Fruit fly (Drosophila melanogaster): ENCODE results near the gene CG17672.

Gene CG17672

dm6 chr3L:13041292-13042067, 12.7 kb downstream of the CG17672 start, which contains the start of gene RpS4 (continued):
- TF ChIP-seq CG4617 (GFP tag; optimal IDR thresholded peaks at IDR 0.05; ENCODE audit: borderline replicate concordance), result peak; percentile 68
- no peak for TF ChIP-seq CG2129 (GFP tag; IDR thresholded peaks at IDR 0.05; ENCODE audit: partially characterized antibody)
- TF ChIP-seq CG13123 (GFP tag; optimal IDR thresholded peaks at IDR 0.05), result peak; percentile 59
- no peak for TF ChIP-seq CG7357 (GFP tag; IDR thresholded peaks at IDR 0.05)
- peak; percentile 70 for TF ChIP-seq Nf-YC (tag; optimal IDR thresholded peaks at IDR 0.05)
- peak; percentile 51 for TF ChIP-seq CG16813 (GFP tag; IDR thresholded peaks at IDR 0.05; ENCODE audit: partially characterized antibody)
- TF ChIP-seq CG10431 (GFP tag; optimal IDR thresholded peaks at IDR 0.05), result peak; percentile 98
- no peak for TF ChIP-seq yki (optimal IDR thresholded peaks at IDR 0.05)
- TF ChIP-seq CG4328 (GFP tag; optimal IDR thresholded peaks at IDR 0.05), result peak; percentile 93
- TF ChIP-seq ato (GFP tag; IDR thresholded peaks at IDR 0.05; ENCODE audit: partially characterized antibody), result peak; percentile 35; the same call in 1 of the 2 replicates
- TF ChIP-seq danr (GFP tag; IDR thresholded peaks at IDR 0.05), result peak; percentile 42; the same call in 1 of the 2 replicates
- TF ChIP-seq CG7271 (tag; optimal IDR thresholded peaks at IDR 0.05), result peak; percentile 97
- TF ChIP-seq CG1647 (GFP tag; optimal IDR thresholded peaks at IDR 0.05), result peak; percentile 74
- TF ChIP-seq CG10654 (GFP tag; optimal IDR thresholded peaks at IDR 0.05), result peak; percentile 74
- TF ChIP-seq slp2 (GFP tag; optimal IDR thresholded peaks at IDR 0.05), result peak; percentile 88
- peak; percentile 97 for TF ChIP-seq CG10543 (GFP tag; optimal IDR thresholded peaks at IDR 0.05)
- peak; percentile 73; the same call in 1 of the 2 replicates for TF ChIP-seq CG32767 (GFP tag; IDR thresholded peaks at IDR 0.05)
- peak; percentile 84 for TF ChIP-seq btn (GFP tag; optimal IDR thresholded peaks at IDR 0.05)
- TF ChIP-seq Hr3 (GFP tag; optimal IDR thresholded peaks at IDR 0.05), result peak; percentile 66
- TF ChIP-seq CG30403 (GFP tag; optimal IDR thresholded peaks at IDR 0.05), result peak; percentile 73
- TF ChIP-seq CG9215 (GFP tag; IDR thresholded peaks at IDR 0.05), result peak; percentile 78
- TF ChIP-seq unc-4 (GFP tag; IDR thresholded peaks at IDR 0.05; ENCODE audit: partially characterized antibody), result no peak
- peak; percentile 79 for TF ChIP-seq HLH3B (GFP tag; IDR thresholded peaks at IDR 0.05)
- peak; percentile 74 for TF ChIP-seq CG11695 (GFP tag; IDR thresholded peaks at IDR 0.05)
- peak; percentile 28 for TF ChIP-seq tup (GFP tag; optimal IDR thresholded peaks at IDR 0.05)
- TF ChIP-seq CG2875 (GFP tag; optimal IDR thresholded peaks at IDR 0.05), result peak; percentile 94
- peak; percentile 89 for TF ChIP-seq Fer3 (tag; optimal IDR thresholded peaks at IDR 0.05)
- TF ChIP-seq sens-2 (GFP tag; IDR thresholded peaks at IDR 0.05), result peak; percentile 92
- peak; percentile 95 for TF ChIP-seq Mes4 (GFP tag; optimal IDR thresholded peaks at IDR 0.05)
- peak; percentile 83 for TF ChIP-seq sug (tag; optimal IDR thresholded peaks at IDR 0.05)
- peak; percentile 60 for TF ChIP-seq CG4404 (GFP tag; IDR thresholded peaks at IDR 0.05)

DNA sequence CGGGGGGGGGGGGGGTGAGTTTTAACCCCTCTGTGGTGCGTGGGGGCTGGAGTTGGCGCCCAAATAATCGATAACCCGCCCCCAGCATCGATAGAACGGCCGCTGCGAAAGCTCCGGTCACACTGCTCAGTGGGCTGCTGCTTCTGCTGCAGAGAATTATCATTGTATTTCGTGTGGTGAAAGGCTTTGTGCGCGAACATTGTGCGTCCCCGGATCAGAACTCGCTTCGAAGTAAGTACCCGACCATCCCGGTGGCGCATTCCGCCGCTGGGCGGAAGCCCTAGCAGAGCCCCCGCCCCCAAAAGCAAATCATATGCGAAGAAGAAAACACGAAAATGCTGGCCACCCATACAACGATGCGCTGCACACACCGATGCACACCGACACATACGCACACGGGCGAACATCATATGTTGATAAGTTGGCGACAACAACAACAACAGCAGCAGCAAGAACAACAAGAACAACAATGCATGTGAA, 15.6 kb downstream of the CG17672 start, which contains the start of gene Syx13:
Syx13 (plus strand) TSS at position 100 of the 480 bp plus-strand sequence.
- TF ChIP-seq CG11456 (GFP tag; IDR thresholded peaks at IDR 0.05), result no peak
- no peak for TF ChIP-seq Six4 (GFP tag; optimal IDR thresholded peaks at IDR 0.05)
- peak; percentile 26 for TF ChIP-seq nom (GFP tag; optimal IDR thresholded peaks at IDR 0.05)
- peak; percentile 24 for TF ChIP-seq caup (GFP tag; optimal IDR thresholded peaks at IDR 0.05; ENCODE audit: severe bottlenecking)
- peak; percentile 25 for TF ChIP-seq sens (GFP tag)
- no peak for TF ChIP-seq CG6813 (GFP tag; optimal IDR thresholded peaks at IDR 0.05)
- peak; percentile 29 for TF ChIP-seq gro (GFP tag; optimal IDR thresholded peaks at IDR 0.05)
- peak; percentile 61 for TF ChIP-seq Sry-δ (GFP tag; optimal IDR thresholded peaks at IDR 0.05)
- peak; percentile 59; the same call in 1 of the 3 replicates for TF ChIP-seq sr (GFP tag; IDR thresholded peaks at IDR 0.05)
- peak; percentile 68 for TF ChIP-seq CG17385 (GFP tag; optimal IDR thresholded peaks at IDR 0.05)
- no peak for TF ChIP-seq Gug (GFP tag; IDR thresholded peaks at IDR 0.05)
- TF ChIP-seq zen (tag; optimal IDR thresholded peaks at IDR 0.05), result no peak
- peak; percentile 78 for TF ChIP-seq Adf1 (GFP tag; IDR thresholded peaks at IDR 0.05)
- TF ChIP-seq MTF-1 (GFP tag; optimal IDR thresholded peaks at IDR 0.05; ENCODE audit: borderline replicate concordance), result no peak
- peak; percentile 80 for TF ChIP-seq Dp (GFP tag; optimal IDR thresholded peaks at IDR 0.05)
- TF ChIP-seq kni (GFP tag; optimal IDR thresholded peaks at IDR 0.05), result peak; percentile 62
- peak; percentile 35 for TF ChIP-seq nmo (GFP tag; optimal IDR thresholded peaks at IDR 0.05)
- no peak for TF ChIP-seq CG12155 (GFP tag; optimal IDR thresholded peaks at IDR 0.05)
- TF ChIP-seq CG7963 (GFP tag; IDR thresholded peaks at IDR 0.05; ENCODE audit: partially characterized antibody), result peak; percentile 51; the same call in 1 of the 3 replicates

All from whole organism, embryonic.